5 fruit fly cellular contexts compared by ENCODE assay signal in the genomic region with DNA sequence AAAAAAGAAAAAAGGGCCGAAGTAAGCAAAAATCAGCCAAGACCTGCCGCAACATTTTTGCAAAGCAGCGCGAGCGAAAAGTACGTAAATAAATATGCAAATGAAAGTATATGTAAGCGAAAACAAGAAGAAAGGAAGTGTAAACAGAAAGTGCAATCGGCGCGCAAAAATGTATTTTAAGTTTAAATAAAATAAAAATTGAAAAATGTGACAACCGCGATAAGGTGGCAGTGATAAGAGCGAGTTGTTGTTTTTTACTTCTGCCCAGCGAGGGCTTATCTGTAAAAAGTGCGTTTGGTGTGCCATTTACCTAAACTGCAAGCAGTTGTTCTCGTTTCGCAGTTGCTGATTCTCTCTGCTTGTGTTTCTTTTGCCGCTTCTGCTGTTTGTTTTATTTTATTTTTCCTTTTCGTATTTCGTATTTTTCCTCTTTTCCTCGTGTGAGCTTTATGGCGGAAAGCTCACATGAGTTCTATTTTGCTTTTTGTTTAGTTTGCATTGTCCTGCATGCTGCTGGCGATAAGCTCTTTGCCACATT.
TF ChIP-seq lines count a peak whose summit lies in the region.

No protein-coding gene starts in this region.

- no peak for TF ChIP-seq CTCF in whole organism, embryonic (GFP tag; optimal IDR thresholded peaks at IDR 0.05; lab: Kevin White, UChicago)

TF ChIP-seq in whole organism, adult, 20 proteins besides CTCF, POLR2A, EP300 and RAD21:
- TF ChIP-seq CG1620 (GFP tag; optimal IDR thresholded peaks at IDR 0.05; lab: Kevin White, UChicago) (no peak), CG12768 (GFP tag; optimal IDR thresholded peaks at IDR 0.05; lab: Kevin White, UChicago) (peak; percentile 12), CG11617 (GFP tag; optimal IDR thresholded peaks at IDR 0.05; lab: Kevin White, UChicago) (peak; percentile 38), Crg-1 (GFP tag; optimal IDR thresholded peaks at IDR 0.05; lab: Kevin White, UChicago) (peak; percentile 48), kay (GFP tag; lab: Kevin White, UChicago; ENCODE audit: borderline replicate concordance) (peak; percentile 96), tj (GFP tag; optimal IDR thresholded peaks at IDR 0.05; lab: Kevin White, UChicago) (peak; percentile 99)

TF ChIP-seq in whole organism, embryonic, 481 proteins besides CTCF, POLR2A, EP300 and RAD21:
- TF ChIP-seq Awh (GFP tag; IDR thresholded peaks at IDR 0.05; lab: Robert Waterston, UW) (no peak), CG11696 (GFP tag; IDR thresholded peaks at IDR 0.05; lab: Robert Waterston, UW) (0 out of 2 replicates have a peak, but pooled peaks have one; percentile 7), CG10321 (GFP tag; IDR thresholded peaks at IDR 0.05; lab: Robert Waterston, UW) (0 out of 2 replicates have a peak, but pooled peaks have one; percentile 21), CG6654 (GFP tag; optimal IDR thresholded peaks at IDR 0.05; lab: Kevin White, UChicago) (no peak), bsh (GFP tag; optimal IDR thresholded peaks at IDR 0.05; lab: Kevin White, UChicago) (peak in 1 of 2 experiments; percentile 83), CG2202 (tag; optimal IDR thresholded peaks at IDR 0.05; lab: Kevin White, UChicago) (no peak), sna (GFP tag; IDR thresholded peaks at IDR 0.05; lab: Robert Waterston, UW; ENCODE audit: partially characterized antibody) (no peak), B-H2 (GFP tag; optimal IDR thresholded peaks at IDR 0.05; lab: Kevin White, UChicago) (no peak), lbe (GFP tag; optimal IDR thresholded peaks at IDR 0.05; lab: Kevin White, UChicago) (peak; percentile 26), Drgx (GFP tag; IDR thresholded peaks at IDR 0.05; lab: Robert Waterston, UW) (peak; percentile 89), sob (GFP tag; IDR thresholded peaks at IDR 0.05; lab: Robert Waterston, UW) (no peak), Dp (GFP tag; optimal IDR thresholded peaks at IDR 0.05; lab: Kevin White, UChicago) (no peak), CG3726 (GFP tag; IDR thresholded peaks at IDR 0.05; lab: Robert Waterston, UW) (no peak), zfh2 (GFP tag; optimal IDR thresholded peaks at IDR 0.05; lab: Kevin White, UChicago) (no peak), maf-S (GFP tag; optimal IDR thresholded peaks at IDR 0.05; lab: Kevin White, UChicago) (no peak), danr (GFP tag; IDR thresholded peaks at IDR 0.05; lab: Robert Waterston, UW) (no peak), nom (GFP tag; optimal IDR thresholded peaks at IDR 0.05; lab: Kevin White, UChicago) (peak; percentile 89)

TF ChIP-seq in whole organism, prepupa, 60 proteins besides CTCF, POLR2A, EP300 and RAD21 (continues in another document):
- TF ChIP-seq eg (GFP tag; IDR thresholded peaks at IDR 0.05; lab: Robert Waterston, UW) (peak; percentile 95), net (GFP tag; optimal IDR thresholded peaks at IDR 0.05; lab: Kevin White, UChicago) (peak; percentile 74), CG15336 (GFP tag; IDR thresholded peaks at IDR 0.05; lab: Robert Waterston, UW) (peak; percentile 77), CG6792 (GFP tag; optimal IDR thresholded peaks at IDR 0.05; lab: Kevin White, UChicago) (no peak), CG6276 (GFP tag; optimal IDR thresholded peaks at IDR 0.05; lab: Kevin White, UChicago) (peak; percentile 92), CG6854 (GFP tag; optimal IDR thresholded peaks at IDR 0.05; lab: Kevin White, UChicago) (peak; percentile 38), pdm3 (GFP tag; optimal IDR thresholded peaks at IDR 0.05; lab: Kevin White, UChicago) (peak; percentile 16), CG10631 (GFP tag; optimal IDR thresholded peaks at IDR 0.05; lab: Kevin White, UChicago) (peak; percentile 6), Sox102F (GFP tag; optimal IDR thresholded peaks at IDR 0.05; lab: Kevin White, UChicago) (peak; percentile 32), CG3919 (GFP tag; optimal IDR thresholded peaks at IDR 0.05; lab: Kevin White, UChicago) (peak; percentile 13), topi (GFP tag; optimal IDR thresholded peaks at IDR 0.05; lab: Kevin White, UChicago) (peak; percentile 14), CG32006 (GFP tag; optimal IDR thresholded peaks at IDR 0.05; lab: Kevin White, UChicago) (peak; percentile 70), CG6808 (GFP tag; optimal IDR thresholded peaks at IDR 0.05; lab: Kevin White, UChicago) (peak; percentile 81), CG11902 (GFP tag; optimal IDR thresholded peaks at IDR 0.05; lab: Kevin White, UChicago) (no peak), Hr4 (GFP tag; optimal IDR thresholded peaks at IDR 0.05; lab: Kevin White, UChicago) (peak; percentile 7), CG8119 (GFP tag; IDR thresholded peaks at IDR 0.05; lab: Robert Waterston, UW) (peak; percentile 91), CG34406 (GFP tag; optimal IDR thresholded peaks at IDR 0.05; lab: Kevin White, UChicago) (no peak), CG7368 (GFP tag; optimal IDR thresholded peaks at IDR 0.05; lab: Kevin White, UChicago) (peak; percentile 3), svp (GFP tag; lab: Kevin White, UChicago) (peak; percentile 52), Eip78C (GFP tag; lab: Kevin White, UChicago) (peak; percentile 85), CG1621 (tag; optimal IDR thresholded peaks at IDR 0.05; lab: Kevin White, UChicago) (peak; percentile 75), fd59A (GFP tag; optimal IDR thresholded peaks at IDR 0.05; lab: Kevin White, UChicago) (peak; percentile 8)

TF ChIP-seq in whole organism, pupa, 21 proteins besides CTCF, POLR2A, EP300 and RAD21:
- TF ChIP-seq CG4496 (GFP tag; IDR thresholded peaks at IDR 0.05; lab: Robert Waterston, UW) (peak; percentile 89), CG15710 (tag; optimal IDR thresholded peaks at IDR 0.05; lab: Kevin White, UChicago) (peak; percentile 66), Pif1A (GFP tag; optimal IDR thresholded peaks at IDR 0.05; lab: Kevin White, UChicago) (peak; percentile 83), rn (GFP tag; IDR thresholded peaks at IDR 0.05; lab: Robert Waterston, UW) (peak; percentile 75), fd96Ca (GFP tag; IDR thresholded peaks at IDR 0.05; lab: Robert Waterston, UW) (peak; percentile 71; the same call in 2 of the 3 replicates), D1 (tag; optimal IDR thresholded peaks at IDR 0.05; lab: Kevin White, UChicago) (no peak), Ets98B (GFP tag; IDR thresholded peaks at IDR 0.05; lab: Robert Waterston, UW) (peak; percentile 81), Pif1B (GFP tag; optimal IDR thresholded peaks at IDR 0.05; lab: Kevin White, UChicago) (peak; percentile 27), CG13204 (GFP tag; optimal IDR thresholded peaks at IDR 0.05; lab: Kevin White, UChicago) (peak; percentile 80), CG14655 (GFP tag; optimal IDR thresholded peaks at IDR 0.05; lab: Kevin White, UChicago) (peak; percentile 81), CG32121 (GFP tag; IDR thresholded peaks at IDR 0.05; lab: Robert Waterston, UW) (peak; percentile 79), EcR (GFP tag; optimal IDR thresholded peaks at IDR 0.05; lab: Kevin White, UChicago) (no peak), CG34367 (tag; optimal IDR thresholded peaks at IDR 0.05; lab: Kevin White, UChicago) (peak; percentile 77), CG17806 (tag; optimal IDR thresholded peaks at IDR 0.05; lab: Kevin White, UChicago) (peak; percentile 63), gl (tag; optimal IDR thresholded peaks at IDR 0.05; lab: Kevin White, UChicago) (peak; percentile 91), CG12605 (GFP tag; IDR thresholded peaks at IDR 0.05; lab: Robert Waterston, UW) (peak; percentile 96), CG9948 (tag; optimal IDR thresholded peaks at IDR 0.05; lab: Kevin White, UChicago) (peak; percentile 53), CG8301 (tag; optimal IDR thresholded peaks at IDR 0.05; lab: Kevin White, UChicago) (peak; percentile 71), Snoo (tag; optimal IDR thresholded peaks at IDR 0.05; lab: Kevin White, UChicago) (peak; percentile 36), CG8159 (tag; optimal IDR thresholded peaks at IDR 0.05; lab: Kevin White, UChicago) (peak; percentile 69), CG10348 (GFP tag; IDR thresholded peaks at IDR 0.05; lab: Robert Waterston, UW) (no peak)

TF ChIP-seq in whole organism, wandering third instar larva, 38 proteins besides CTCF, POLR2A, EP300 and RAD21 (continues in another document):
- TF ChIP-seq usp (GFP tag; optimal IDR thresholded peaks at IDR 0.05; lab: Kevin White, UChicago) = no peak
- TF ChIP-seq Mio (GFP tag; optimal IDR thresholded peaks at IDR 0.05; lab: Kevin White, UChicago) = no peak
- peak; percentile 41 for TF ChIP-seq Hnf4 (GFP tag; optimal IDR thresholded peaks at IDR 0.05; lab: Kevin White, UChicago)
- no peak for TF ChIP-seq N (GFP tag; optimal IDR thresholded peaks at IDR 0.05; lab: Kevin White, UChicago)
- peak; percentile 59 for TF ChIP-seq psq (GFP tag; optimal IDR thresholded peaks at IDR 0.05; lab: Kevin White, UChicago)
- no peak for TF ChIP-seq dl (GFP tag; optimal IDR thresholded peaks at IDR 0.05; lab: Kevin White, UChicago; ENCODE audit: insufficient read depth in 1 of 2, partially characterized antibody in 2 of 2)
- peak; percentile 27 for TF ChIP-seq Sp1 (GFP tag; optimal IDR thresholded peaks at IDR 0.05; lab: Kevin White, UChicago)
- TF ChIP-seq Hr83 (GFP tag; optimal IDR thresholded peaks at IDR 0.05; lab: Kevin White, UChicago; ENCODE audit: poor library complexity, severe bottlenecking) = no peak
- no peak for TF ChIP-seq jim (GFP tag; optimal IDR thresholded peaks at IDR 0.05; lab: Kevin White, UChicago)
- TF ChIP-seq CG32264 (GFP tag; optimal IDR thresholded peaks at IDR 0.05; lab: Kevin White, UChicago) = no peak
- peak; percentile 4 for TF ChIP-seq CrebA (GFP tag; optimal IDR thresholded peaks at IDR 0.05; lab: Kevin White, UChicago; ENCODE audit: borderline replicate concordance)
- no peak for TF ChIP-seq Rel (GFP tag; optimal IDR thresholded peaks at IDR 0.05; lab: Kevin White, UChicago)
- TF ChIP-seq Rel (tag; optimal IDR thresholded peaks at IDR 0.05; lab: Kevin White, UChicago) = peak; percentile 8
- TF ChIP-seq woc (GFP tag; optimal IDR thresholded peaks at IDR 0.05; lab: Kevin White, UChicago) = no peak
- peak; percentile 32 for TF ChIP-seq OdsH (GFP tag; optimal IDR thresholded peaks at IDR 0.05; lab: Kevin White, UChicago)
- no peak for TF ChIP-seq Dfd (GFP tag; optimal IDR thresholded peaks at IDR 0.05; lab: Kevin White, UChicago)
- TF ChIP-seq sv (GFP tag; optimal IDR thresholded peaks at IDR 0.05; lab: Kevin White, UChicago) = no peak
- TF ChIP-seq dmrt93B (GFP tag; optimal IDR thresholded peaks at IDR 0.05; lab: Kevin White, UChicago) = peak; percentile 15
- TF ChIP-seq Dif (GFP tag; optimal IDR thresholded peaks at IDR 0.05; lab: Kevin White, UChicago; ENCODE audit: partially characterized antibody) = no peak
- TF ChIP-seq GATAd (GFP tag; optimal IDR thresholded peaks at IDR 0.05; lab: Kevin White, UChicago) = no peak
- TF ChIP-seq h (GFP tag; optimal IDR thresholded peaks at IDR 0.05; lab: Kevin White, UChicago) = peak; percentile 25
- no peak for TF ChIP-seq HLH106 (tag; optimal IDR thresholded peaks at IDR 0.05; lab: Kevin White, UChicago)
- no peak for TF ChIP-seq pan (optimal IDR thresholded peaks at IDR 0.05; lab: Kevin White, UChicago)
- TF ChIP-seq fru (GFP tag; optimal IDR thresholded peaks at IDR 0.05; lab: Kevin White, UChicago) = no peak
- no peak for TF ChIP-seq dsf (GFP tag; optimal IDR thresholded peaks at IDR 0.05; lab: Kevin White, UChicago; ENCODE audit: borderline replicate concordance)
- TF ChIP-seq CG9705 (GFP tag; optimal IDR thresholded peaks at IDR 0.05; lab: Kevin White, UChicago) = peak; percentile 47
